Fruit fly (Drosophila melanogaster): ENCODE results near the gene CG13847.

Gene CG13847

DNA sequence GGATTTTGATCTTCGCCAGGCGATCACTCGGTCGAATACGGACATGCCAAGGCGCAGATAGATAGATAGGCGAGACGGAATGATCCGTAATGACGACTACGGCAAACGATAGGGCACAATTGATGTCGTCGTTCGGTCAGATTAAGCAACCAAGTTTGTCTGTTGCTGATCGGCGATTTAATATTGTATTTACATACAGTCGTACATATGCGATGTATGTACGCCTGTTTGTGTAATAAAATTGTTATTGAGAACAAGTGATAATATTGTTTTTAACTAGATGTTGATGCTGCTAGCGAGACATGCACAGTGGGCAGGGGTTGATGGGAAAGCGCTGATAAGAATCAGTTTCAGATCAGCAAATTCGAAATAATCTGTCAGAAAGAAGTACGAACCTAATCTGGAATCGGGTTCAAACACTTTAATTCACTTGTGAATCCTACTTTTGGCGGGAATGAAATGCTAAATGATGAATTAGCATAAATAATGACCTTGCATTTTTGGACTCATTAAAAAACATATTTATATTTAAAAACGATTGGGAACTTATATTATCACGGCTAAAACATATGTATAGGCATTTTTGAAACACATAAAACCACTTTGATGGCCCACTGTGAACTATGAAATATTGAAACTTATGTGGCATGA, 19.5 kb upstream of the CG13847 start (continued):
- TF ChIP-seq CG13775 (GFP tag; optimal IDR thresholded peaks at IDR 0.05) (no peak), gfzf (GFP tag; optimal IDR thresholded peaks at IDR 0.05) (no peak), Rx (GFP tag; IDR thresholded peaks at IDR 0.05) (no peak), CG10209 (GFP tag; optimal IDR thresholded peaks at IDR 0.05) (no peak), dm (GFP tag; optimal IDR thresholded peaks at IDR 0.05) (no peak), row (GFP tag; IDR thresholded peaks at IDR 0.05) (peak; percentile 30; the same call in 2 of the 3 replicates), CG12659 (GFP tag; optimal IDR thresholded peaks at IDR 0.05) (peak; percentile 0), hkb (optimal IDR thresholded peaks at IDR 0.05) (no peak), hkb (GFP tag; IDR thresholded peaks at IDR 0.05) (0 out of 2 replicates have a peak, but pooled peaks have one; percentile 16), Chrac-16 (GFP tag; optimal IDR thresholded peaks at IDR 0.05) (peak; percentile 2), CG1647 (GFP tag; optimal IDR thresholded peaks at IDR 0.05) (no peak), mam (GFP tag; optimal IDR thresholded peaks at IDR 0.05) (no peak), crc (GFP tag; optimal IDR thresholded peaks at IDR 0.05) (no peak), CG7372 (GFP tag; IDR thresholded peaks at IDR 0.05) (no peak), ac (GFP tag; optimal IDR thresholded peaks at IDR 0.05) (no peak), pfk (GFP tag; optimal IDR thresholded peaks at IDR 0.05) (no peak), CG2712 (tag; optimal IDR thresholded peaks at IDR 0.05) (peak; percentile 4), Vsx1 (GFP tag; optimal IDR thresholded peaks at IDR 0.05) (no peak), CG3838 (GFP tag; optimal IDR thresholded peaks at IDR 0.05) (no peak), CG12744 (GFP tag; optimal IDR thresholded peaks at IDR 0.05) (no peak), CG30431 (GFP tag; optimal IDR thresholded peaks at IDR 0.05) (no peak), tio (GFP tag; optimal IDR thresholded peaks at IDR 0.05) (no peak), ham (GFP tag; IDR thresholded peaks at IDR 0.05) (no peak), CG12219 (GFP tag; optimal IDR thresholded peaks at IDR 0.05) (no peak), B-H1 (GFP tag; IDR thresholded peaks at IDR 0.05) (no peak), pros (GFP tag; optimal IDR thresholded peaks at IDR 0.05) (no peak), da (GFP tag; optimal IDR thresholded peaks at IDR 0.05) (no peak), bcd (GFP tag; optimal IDR thresholded peaks at IDR 0.05) (peak; percentile 12), CG10654 (GFP tag; optimal IDR thresholded peaks at IDR 0.05) (no peak), CG9876 (GFP tag; optimal IDR thresholded peaks at IDR 0.05) (no peak), CG14860 (GFP tag; IDR thresholded peaks at IDR 0.05; ENCODE audit: partially characterized antibody) (no peak), CG17186 (GFP tag; optimal IDR thresholded peaks at IDR 0.05) (no peak), CG4424 (GFP tag; optimal IDR thresholded peaks at IDR 0.05) (no peak), CG7357 (GFP tag; IDR thresholded peaks at IDR 0.05) (no peak), CG16815 (GFP tag; optimal IDR thresholded peaks at IDR 0.05) (peak; percentile 6), CG10274 (GFP tag; optimal IDR thresholded peaks at IDR 0.05) (no peak), Dbx (GFP tag; IDR thresholded peaks at IDR 0.05) (no peak), CG4404 (GFP tag; IDR thresholded peaks at IDR 0.05) (no peak), CG31365 (tag; optimal IDR thresholded peaks at IDR 0.05) (no peak), gro (GFP tag; optimal IDR thresholded peaks at IDR 0.05) (no peak), Sry-β (GFP tag; optimal IDR thresholded peaks at IDR 0.05) (no peak), Hr3 (GFP tag; optimal IDR thresholded peaks at IDR 0.05) (no peak), Dp (GFP tag; optimal IDR thresholded peaks at IDR 0.05) (no peak), so (GFP tag; IDR thresholded peaks at IDR 0.05) (no peak), kni (GFP tag; optimal IDR thresholded peaks at IDR 0.05) (no peak), fru (optimal IDR thresholded peaks at IDR 0.05) (no peak), Fer1 (GFP tag; optimal IDR thresholded peaks at IDR 0.05) (no peak), Ets97D (GFP tag; optimal IDR thresholded peaks at IDR 0.05) (no peak), CG18476 (GFP tag; optimal IDR thresholded peaks at IDR 0.05) (no peak), Gsc (GFP tag; IDR thresholded peaks at IDR 0.05) (no peak), insv (GFP tag; optimal IDR thresholded peaks at IDR 0.05) (no peak), CG10366 (GFP tag; IDR thresholded peaks at IDR 0.05) (no peak)

All from whole organism, embryonic.